Fruit fly (Drosophila melanogaster) whole organism, embryonic: ENCODE results near the gene fit.

Source experiments
- BtbVII ChIP-seq: fragments of 200-800 bp; sonication (Bioruptor generic); optimal IDR thresholded peaks from 3 replicates; lab custom pipeline; 2017; ENCODE audit warnings: missing biosample characterization, mild to moderate bottlenecking, missing genetic modification characterization
- CG10959 ChIP-seq: fragments of 200-800 bp; sonication (Bioruptor generic); IDR thresholded peaks from 2 replicates; pipeline ENCODE4 v1.3.6; 2022; ENCODE audit warnings: missing biosample characterization, missing genetic modification characterization
- CG13296 ChIP-seq: fragments of 200-800 bp; sonication (Bioruptor generic); optimal IDR thresholded peaks from 3 replicates; lab custom pipeline; 2018; ENCODE audit warnings: missing biosample characterization, mild to moderate bottlenecking, missing genetic modification characterization
- CG13775 ChIP-seq: fragments of 200-800 bp; sonication (Bioruptor generic); optimal IDR thresholded peaks from 3 replicates; lab custom pipeline; 2017; ENCODE audit warnings: missing biosample characterization, mild to moderate bottlenecking, missing genetic modification characterization
- CG1647 ChIP-seq: fragments of 200-800 bp; sonication (Bioruptor generic); optimal IDR thresholded peaks from 3 replicates; lab custom pipeline; 2016; ENCODE audit warnings: missing biosample characterization, missing genetic modification characterization
- CG16815 ChIP-seq: fragments of 200-800 bp; sonication (Bioruptor generic); optimal IDR thresholded peaks from 3 replicates; lab custom pipeline; 2017; ENCODE audit warnings: missing biosample characterization, mild to moderate bottlenecking, missing genetic modification characterization
- CG18262 ChIP-seq: fragments of 200-800 bp; optimal IDR thresholded peaks from 3 replicates; lab custom pipeline; 2019; ENCODE audit warnings: missing biosample characterization, mild to moderate bottlenecking, missing genetic modification characterization, moderate library complexity
- CG18764 ChIP-seq: fragments of 200-800 bp; sonication (Bioruptor generic); optimal IDR thresholded peaks from 3 replicates; lab custom pipeline; 2016; ENCODE audit warnings: missing biosample characterization, missing genetic modification characterization
- CG32772 ChIP-seq: fragments of 200-800 bp; sonication (Bioruptor generic); IDR thresholded peaks from 2 replicates; pipeline ENCODE4 v1.3.6; 2022; ENCODE audit warnings: missing biosample characterization, missing genetic modification characterization
- CG42726 ChIP-seq: fragments of 200-800 bp; sonication (Bioruptor generic); IDR thresholded peaks from 2 replicates; pipeline ENCODE4 v1.3.6; 2022; ENCODE audit warnings: missing biosample characterization, missing genetic modification characterization; ENCODE audit not compliant: partially characterized antibody
- CG4282 ChIP-seq: fragments of 200-800 bp; sonication (Bioruptor generic); optimal IDR thresholded peaks from 2 replicates; lab custom pipeline; 2016; ENCODE audit warnings: missing biosample characterization, missing genetic modification characterization
- CG43689 ChIP-seq: fragments of 200-800 bp; sonication (Bioruptor generic); IDR thresholded peaks from 2 replicates; pipeline ENCODE4 v1.3.6; 2022; ENCODE audit warnings: missing biosample characterization, missing genetic modification characterization
- CG6272 ChIP-seq: fragments of 200-800 bp; sonication (Bioruptor generic); IDR thresholded peaks from 2 replicates; pipeline ENCODE4 v1.3.6; 2022; ENCODE audit warnings: missing biosample characterization, missing genetic modification characterization
- CG7372 ChIP-seq: fragments of 200-800 bp; sonication (Bioruptor generic); IDR thresholded peaks from 2 replicates; pipeline ENCODE4 v1.3.6; 2022; ENCODE audit warnings: missing biosample characterization, missing genetic modification characterization
- CG9932 ChIP-seq: fragments of 200-800 bp; sonication (Bioruptor generic); IDR thresholded peaks from 2 replicates; pipeline ENCODE4 v1.3.6; 2022; ENCODE audit warnings: missing biosample characterization, missing genetic modification characterization
- Camta ChIP-seq: fragments of 200-800 bp; sonication (Bioruptor generic); optimal IDR thresholded peaks from 2 replicates; lab custom pipeline; 2016; ENCODE audit warnings: missing biosample characterization, missing genetic modification characterization
- Dip2 ChIP-seq: fragments of 200-800 bp; sonication (Bioruptor generic); IDR thresholded peaks from 2 replicates; pipeline ENCODE4 v1.3.6; 2022; ENCODE audit warnings: missing biosample characterization, missing genetic modification characterization
- Doc2 ChIP-seq: fragments of 200-800 bp; sonication (Bioruptor generic); IDR thresholded peaks from 2 replicates; pipeline ENCODE4 v1.3.6; 2022; ENCODE audit warnings: missing biosample characterization, missing genetic modification characterization
- ERR ChIP-seq: fragments of 200-800 bp; sonication (Bioruptor generic); optimal IDR thresholded peaks from 2 replicates; lab custom pipeline; 2016; ENCODE audit warnings: missing biosample characterization, missing genetic modification characterization
- H2.0 ChIP-seq: fragments of 200-800 bp; sonication (Bioruptor generic); IDR thresholded peaks from 2 replicates; pipeline ENCODE4 v1.3.6; 2022; ENCODE audit warnings: missing biosample characterization, missing genetic modification characterization
- HmgD ChIP-seq: fragments of 200-800 bp; sonication (Bioruptor generic); optimal IDR thresholded peaks from 3 replicates; lab custom pipeline; 2016; ENCODE audit warnings: missing biosample characterization, missing genetic modification characterization
- Hr78 ChIP-seq, 2 experiments: fragments of 200-800 bp in 1 of 2; fragments of >200 bp in 1 of 2; sonication (Bioruptor generic) in 1 of 2; optimal IDR thresholded peaks; 2 replicates each; lab custom pipeline; 2017 to 2019; ENCODE audit warnings: missing biosample characterization in 2 of 2, missing genetic modification characterization in 2 of 2, mild to moderate bottlenecking in 1 of 2, moderate library complexity in 1 of 2
- Hsf ChIP-seq: fragments of 200-800 bp; sonication (Bioruptor generic); optimal IDR thresholded peaks from 3 replicates; lab custom pipeline; 2016; ENCODE audit warnings: missing biosample characterization, missing genetic modification characterization
- Optix ChIP-seq: fragments of 200-800 bp; sonication (Bioruptor generic); IDR thresholded peaks from 3 replicates; pipeline ENCODE4 v1.3.6; 2022; ENCODE audit warnings: missing biosample characterization, missing genetic modification characterization
- PHDP ChIP-seq: fragments of 200-800 bp; sonication (Bioruptor generic); optimal IDR thresholded peaks from 3 replicates; lab custom pipeline; 2018; ENCODE audit warnings: missing biosample characterization, mild to moderate bottlenecking, missing genetic modification characterization, moderate library complexity
- Taf1 ChIP-seq: fragments of 200-800 bp; sonication (Bioruptor generic); IDR thresholded peaks from 2 replicates; pipeline ENCODE4 v1.3.6; 2022; ENCODE audit warnings: missing biosample characterization, missing genetic modification characterization
- Tbp ChIP-seq: fragments of >200 bp; optimal IDR thresholded peaks from 2 replicates; lab custom pipeline; 2018; ENCODE audit warnings: missing biosample characterization, missing genetic modification characterization
- Xbp1 ChIP-seq: fragments of 200-800 bp; sonication (Bioruptor generic); optimal IDR thresholded peaks from 3 replicates; lab custom pipeline; 2016; ENCODE audit warnings: missing biosample characterization, mild to moderate bottlenecking, missing genetic modification characterization
- Xrp1 ChIP-seq: fragments of 200-800 bp; sonication (Bioruptor generic); IDR thresholded peaks from 2 replicates; pipeline ENCODE4 v1.3.6; 2022; ENCODE audit warnings: missing biosample characterization, missing genetic modification characterization
- amos ChIP-seq: fragments of 200-800 bp; sonication (Bioruptor generic); IDR thresholded peaks from 2 replicates; pipeline ENCODE4 v1.3.6; 2022; ENCODE audit warnings: missing biosample characterization, missing genetic modification characterization; ENCODE audit not compliant: partially characterized antibody
- cato ChIP-seq: fragments of 200-800 bp; sonication (Bioruptor generic); optimal IDR thresholded peaks from 2 replicates; lab custom pipeline; 2016; ENCODE audit warnings: missing biosample characterization, missing genetic modification characterization, borderline replicate concordance
- chm ChIP-seq: fragments of 200-800 bp; sonication (Bioruptor generic); IDR thresholded peaks from 2 replicates; pipeline ENCODE4 v1.3.6; 2022; ENCODE audit warnings: missing biosample characterization, missing genetic modification characterization
- crol ChIP-seq: fragments of 200-800 bp; sonication (Bioruptor generic); IDR thresholded peaks from 2 replicates; pipeline ENCODE4 v1.3.6; 2022; ENCODE audit warnings: missing biosample characterization, missing genetic modification characterization
- dan ChIP-seq: fragments of 200-800 bp; sonication (Bioruptor generic); IDR thresholded peaks from 2 replicates; pipeline ENCODE4 v1.3.6; 2022; ENCODE audit warnings: missing biosample characterization, missing genetic modification characterization
- gce ChIP-seq: fragments of 200-800 bp; sonication (Bioruptor generic); IDR thresholded peaks from 3 replicates; pipeline ENCODE4 v1.3.6; 2022; ENCODE audit warnings: missing biosample characterization, missing genetic modification characterization
- gfzf ChIP-seq: fragments of 200-800 bp; sonication (Bioruptor generic); optimal IDR thresholded peaks from 2 replicates; lab custom pipeline; 2016; ENCODE audit warnings: missing biosample characterization, mild to moderate bottlenecking, missing genetic modification characterization, moderate library complexity
- gro ChIP-seq: fragments of 200-800 bp; sonication (Bioruptor generic); optimal IDR thresholded peaks from 2 replicates; lab custom pipeline; 2016; ENCODE audit warnings: missing biosample characterization, missing genetic modification characterization
- gt ChIP-seq: fragments of 200-800 bp; sonication (Bioruptor generic); IDR thresholded peaks from 2 replicates; pipeline ENCODE4 v1.3.6; 2022; ENCODE audit warnings: missing biosample characterization, missing genetic modification characterization
- hbn ChIP-seq: fragments of 200-800 bp; sonication (Bioruptor generic); IDR thresholded peaks from 2 replicates; pipeline ENCODE4 v1.3.6; 2022; ENCODE audit warnings: missing biosample characterization, missing genetic modification characterization; ENCODE audit not compliant: partially characterized antibody
- hkb ChIP-seq, 2 experiments: fragments of 200-800 bp in 1 of 2; fragments of >200 bp in 1 of 2; sonication (Bioruptor generic) in 1 of 2; IDR thresholded peaks in 1 of 2; optimal IDR thresholded peaks in 1 of 2; 2 replicates each; pipeline versions ENCODE4 v1.3.6 to Lab custom; 2017 to 2022; ENCODE audit warnings: missing biosample characterization in 1 of 2, missing genetic modification characterization in 1 of 2
- nom ChIP-seq: fragments of 200-800 bp; sonication (Bioruptor generic); optimal IDR thresholded peaks from 2 replicates; lab custom pipeline; 2017; ENCODE audit warnings: missing biosample characterization, missing genetic modification characterization, mild to moderate bottlenecking, moderate library complexity, missing genetic modification reagents
- pita ChIP-seq: fragments of 200-800 bp; sonication (Bioruptor generic); optimal IDR thresholded peaks from 2 replicates; lab custom pipeline; 2017; ENCODE audit warnings: missing biosample characterization, mild to moderate bottlenecking, missing genetic modification characterization
- repo ChIP-seq: fragments of 200-800 bp; sonication (Bioruptor generic); optimal IDR thresholded peaks from 2 replicates; lab custom pipeline; 2016; ENCODE audit warnings: missing biosample characterization, missing genetic modification characterization
- ro ChIP-seq: fragments of 200-800 bp; sonication (Bioruptor generic); IDR thresholded peaks from 2 replicates; pipeline ENCODE4 v1.3.6; 2022; ENCODE audit warnings: missing biosample characterization, missing genetic modification characterization
- seq ChIP-seq: fragments of 200-800 bp; sonication (Bioruptor generic); IDR thresholded peaks from 2 replicates; pipeline ENCODE4 v1.3.6; 2022; ENCODE audit warnings: missing biosample characterization, missing genetic modification characterization
- sna ChIP-seq: fragments of 200-800 bp; sonication (Bioruptor generic); IDR thresholded peaks from 2 replicates; pipeline ENCODE4 v1.3.6; 2022; ENCODE audit warnings: missing biosample characterization, missing genetic modification characterization; ENCODE audit not compliant: partially characterized antibody
- tx ChIP-seq: fragments of 200-800 bp; sonication (Bioruptor generic); optimal IDR thresholded peaks from 2 replicates; lab custom pipeline; 2016; ENCODE audit warnings: missing biosample characterization, missing genetic modification characterization
- z ChIP-seq: fragments of 200-800 bp; sonication (Bioruptor generic); IDR thresholded peaks from 3 replicates; pipeline ENCODE4 v1.3.6; 2022; ENCODE audit warnings: missing biosample characterization, missing genetic modification characterization
- zf30C ChIP-seq: fragments of 200-800 bp; sonication (Bioruptor generic); optimal IDR thresholded peaks from 3 replicates; lab custom pipeline; 2018; ENCODE audit warnings: missing biosample characterization, mild to moderate bottlenecking, missing genetic modification characterization

Gene fit

dm6 chr3R:21856098-21856872 is 28.0 kb downstream of the fit start, which contains the start of gene glec (continued):
- no peak for TF ChIP-seq cato
- TF ChIP-seq CG32772: no peak
- peak; percentile 27; the same call in 1 of the 2 replicates for TF ChIP-seq CG9932
- peak; percentile 91 for TF ChIP-seq CG42726 (GFP tag; lab: Robert Waterston, UW)
- TF ChIP-seq CG18764 (GFP tag; lab: Kevin White, UChicago): no peak
- no peak for TF ChIP-seq Optix (GFP tag; lab: Robert Waterston, UW)
- TF ChIP-seq CG43689 (GFP tag; lab: Robert Waterston, UW): no peak
- TF ChIP-seq CG1647: peak; percentile 40
- no peak for TF ChIP-seq pita (GFP tag; lab: Kevin White, UChicago)
- TF ChIP-seq Hsf (GFP tag; lab: Kevin White, UChicago): no peak
- peak; percentile 88 for TF ChIP-seq Tbp (GFP tag; lab: Kevin White, UChicago)
- peak; percentile 96 for TF ChIP-seq chm
- peak; percentile 68; the same call in 2 of the 3 replicates for TF ChIP-seq gce
- peak; percentile 49; the same call in 1 of the 2 replicates for TF ChIP-seq amos
- peak; percentile 50; the same call in 1 of the 2 replicates for TF ChIP-seq Xrp1
- peak; percentile 92 for TF ChIP-seq gfzf (GFP tag; lab: Kevin White, UChicago)
- TF ChIP-seq tx: no peak
- peak; percentile 77 for TF ChIP-seq HmgD (GFP tag; lab: Kevin White, UChicago)
- peak; percentile 26 for TF ChIP-seq CG4282 (GFP tag; lab: Kevin White, UChicago)
- peak; percentile 46 for TF ChIP-seq nom (GFP tag; lab: Kevin White, UChicago)
- no peak for TF ChIP-seq z (GFP tag; lab: Robert Waterston, UW)
- no peak for TF ChIP-seq CG10959
- TF ChIP-seq ro (GFP tag; lab: Robert Waterston, UW): no peak
- peak; percentile 55 for TF ChIP-seq zf30C (GFP tag; lab: Kevin White, UChicago)
- no peak for TF ChIP-seq Hr78 (GFP tag; optimal IDR thresholded peaks at IDR 0.05; lab: Kevin White, UChicago)
- TF ChIP-seq hkb (optimal IDR thresholded peaks at IDR 0.05; lab: Kevin White, UChicago): no peak
- no peak for TF ChIP-seq hkb (GFP tag; IDR thresholded peaks at IDR 0.05; lab: Robert Waterston, UW)
- no peak for TF ChIP-seq BtbVII (GFP tag; lab: Kevin White, UChicago)
- no peak for TF ChIP-seq dan (GFP tag; lab: Robert Waterston, UW)
- peak; percentile 7 for TF ChIP-seq CG16815 (GFP tag; lab: Kevin White, UChicago)
- TF ChIP-seq Doc2 (GFP tag; lab: Robert Waterston, UW): no peak
- peak; percentile 0 for TF ChIP-seq repo (GFP tag; lab: Kevin White, UChicago)
- TF ChIP-seq seq: peak; percentile 50; the same call in 1 of the 2 replicates
- TF ChIP-seq Camta (GFP tag; lab: Kevin White, UChicago): no peak
- TF ChIP-seq Taf1 (GFP tag; lab: Robert Waterston, UW): no peak
- no peak; the same call in 1 of the 2 replicates for TF ChIP-seq CG7372
- TF ChIP-seq Xbp1 (GFP tag; lab: Kevin White, UChicago): peak; percentile 31
- peak; percentile 53 for TF ChIP-seq CG13775
- TF ChIP-seq crol: peak; percentile 18; the same call in 1 of the 2 replicates
- peak; percentile 55 for TF ChIP-seq gro (GFP tag; lab: Kevin White, UChicago)
- TF ChIP-seq sna (GFP tag; lab: Robert Waterston, UW): peak; percentile 36; the same call in 1 of the 2 replicates
- peak; percentile 37 for TF ChIP-seq CG18262
- no peak for TF ChIP-seq Dip2 (GFP tag; lab: Robert Waterston, UW)
- TF ChIP-seq PHDP (tag; lab: Kevin White, UChicago): peak; percentile 16
- no peak for TF ChIP-seq hbn
- no peak for TF ChIP-seq H2.0 (GFP tag; lab: Robert Waterston, UW)
- peak; percentile 66 for TF ChIP-seq ERR (GFP tag; lab: Kevin White, UChicago)
- peak; percentile 43 for TF ChIP-seq CG13296 (GFP tag; lab: Kevin White, UChicago)
- 0 out of 2 replicates have a peak, but pooled peaks have one; percentile 11 for TF ChIP-seq CG6272 (GFP tag; lab: Robert Waterston, UW)
- TF ChIP-seq gt (GFP tag; lab: Robert Waterston, UW): no peak
